Worm (Caenorhabditis elegans): ENCODE measurements around the gene C55B6.7.

ce11 chrX:7200475-7200874, 8.7 kb upstream of the C55B6.7 start:
- no peak for TF ChIP-seq W03F9.2 (tag; optimal IDR thresholded peaks at IDR 0.05)
- TF ChIP-seq him-1 (tag; optimal IDR thresholded peaks at IDR 0.05), result no peak
- no peak for TF ChIP-seq dao-5 (tag; optimal IDR thresholded peaks at IDR 0.05)

Data from whole organism, L4/young adult.